Worm (Caenorhabditis elegans) whole organism, L4 larva: ENCODE data around the gene F59B10.3.

Experiments used
- madf-5 ChIP-seq, 2 experiments: fragments of 200-800 bp; sonication (Bioruptor generic); IDR thresholded peaks; 2 replicates each; pipeline ENCODE4 v1.3.6; 2022; ENCODE audit warnings: missing compliant biosample characterization in 2 of 2, missing genetic modification characterization in 2 of 2
- nhr-11 ChIP-seq: fragments of 150-350 bp; optimal IDR thresholded peaks from 2 replicates; lab custom pipeline; 2014; ENCODE audit warnings: missing biosample characterization, missing genetic modification characterization
- nhr-237 ChIP-seq: sonication (generic microtip); optimal IDR thresholded peaks from 2 replicates; lab custom pipeline; 2017; ENCODE audit warnings: missing biosample characterization, missing genetic modification characterization

ce11 chrII:10504729-10505128, 5.6 kb upstream of the F59B10.3 start:
- TF ChIP-seq nhr-11 (tag; lab: Kevin White, UChicago): no peak
- TF ChIP-seq nhr-237: no peak
- no peak for TF ChIP-seq madf-5 (GFP tag; IDR thresholded peaks at IDR 0.05; lab: Robert Waterston, UW)
